Fruit fly (Drosophila melanogaster) whole organism, adult: ENCODE results near the gene CG15629.

ENCODE experiments used
- CG33017 ChIP-seq: fragments of 200-800 bp; sonication (Bioruptor generic); optimal IDR thresholded peaks from 2 replicates; lab custom pipeline; 2018; ENCODE audit warnings: missing biosample characterization, mild to moderate bottlenecking, missing genetic modification characterization, moderate library complexity
- bab1 ChIP-seq: fragments of 200-800 bp; sonication (Bioruptor generic); optimal IDR thresholded peaks from 3 replicates; lab custom pipeline; 2019; ENCODE audit warnings: missing biosample characterization, mild to moderate bottlenecking, missing genetic modification characterization, moderate library complexity
- cic ChIP-seq: fragments of 200-800 bp; sonication (Bioruptor generic); optimal IDR thresholded peaks from 2 replicates; lab custom pipeline; 2017; ENCODE audit warnings: missing biosample characterization, mild to moderate bottlenecking, missing genetic modification characterization, moderate library complexity

DNA sequence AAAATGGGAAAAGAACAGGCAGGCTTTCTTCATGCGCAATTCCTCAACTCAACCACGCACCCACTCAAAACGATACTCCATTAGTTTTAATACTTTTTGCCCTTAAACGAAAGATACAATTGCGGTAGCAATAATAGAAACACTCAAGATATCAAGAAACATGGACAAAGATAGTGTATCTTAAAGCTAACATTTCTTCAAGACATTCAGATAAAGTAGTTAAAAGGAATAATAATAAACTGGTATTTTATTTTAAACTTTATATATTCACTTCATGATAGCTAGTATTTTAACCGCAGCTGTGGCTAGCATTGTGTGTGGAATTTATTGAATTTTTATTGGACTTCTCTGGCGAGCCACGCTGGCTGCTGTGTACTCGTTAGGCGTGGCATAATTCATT is 43.3 kb downstream of the CG15629 start:
- TF ChIP-seq cic (GFP tag; lab: Kevin White, UChicago) (no peak), bab1 (GFP tag; lab: Kevin White, UChicago) (no peak), CG33017 (tag; lab: Kevin White, UChicago) (no peak)
